Worm (Caenorhabditis elegans) whole organism, L3 larva: ENCODE measurements around the gene C29F9.5.
"Not testable (repeated sequence)": the region's sequence is repeated elsewhere in the genome, so short reads cannot be mapped to it uniquely, and the experiment has no call there.

Source experiments
- R02D3.7 ChIP-seq: fragments of 150-350 bp; optimal IDR thresholded peaks from 2 replicates; lab custom pipeline; 2014; ENCODE audit warnings: missing biosample characterization, missing genetic modification characterization
- aly-2 ChIP-seq: fragments of 150-350 bp; optimal IDR thresholded peaks from 2 replicates; lab custom pipeline; 2014; ENCODE audit warnings: missing biosample characterization, missing genetic modification characterization
- ama-1 ChIP-seq: fragments of 150-350 bp; optimal IDR thresholded peaks from 2 replicates; lab custom pipeline; 2018
- ceh-28 ChIP-seq: fragments of 150-350 bp; optimal IDR thresholded peaks from 2 replicates; lab custom pipeline; 2014; ENCODE audit warnings: missing biosample characterization, missing genetic modification reagents, missing genetic modification characterization
- ceh-9 ChIP-seq: sonication (generic microtip); optimal IDR thresholded peaks from 2 replicates; lab custom pipeline; 2018; ENCODE audit warnings: missing biosample characterization, missing genetic modification characterization
- egl-27 ChIP-seq: sonication (generic microtip); optimal IDR thresholded peaks from 4 replicates; lab custom pipeline; 2017; ENCODE audit warnings: missing biosample characterization, missing genetic modification reagents, missing genetic modification characterization
- elt-2 ChIP-seq: sonication (generic microtip); optimal IDR thresholded peaks from 2 replicates; lab custom pipeline; 2016; ENCODE audit warnings: missing genetic modification reagents, mild to moderate bottlenecking, missing genetic modification characterization, missing compliant biosample characterization
- elt-3 ChIP-seq, 3 experiments: fragments of 150-350 bp in 1 of 3; sonication (generic microtip) in 2 of 3; optimal IDR thresholded peaks; 2 replicates in 2 of 3; 4 replicates in 1 of 3; lab custom pipeline; 2014 to 2017; ENCODE audit warnings: missing biosample characterization in 3 of 3, missing genetic modification characterization in 3 of 3
- hmg-11 ChIP-seq: sonication (generic microtip); optimal IDR thresholded peaks from 2 replicates; lab custom pipeline; 2016; ENCODE audit warnings: missing genetic modification characterization, missing compliant biosample characterization
- jun-1 ChIP-seq: fragments of 150-350 bp; optimal IDR thresholded peaks from 2 replicates; lab custom pipeline; 2014; ENCODE audit warnings: missing biosample characterization, missing genetic modification reagents, missing genetic modification characterization
- lin-15B ChIP-seq: fragments of 150-350 bp; optimal IDR thresholded peaks from 2 replicates; lab custom pipeline; 2014; ENCODE audit warnings: missing biosample characterization, missing genetic modification characterization
- lin-39 ChIP-seq: fragments of 150-350 bp; optimal IDR thresholded peaks from 2 replicates; lab custom pipeline; 2018; ENCODE audit warnings: missing biosample characterization, missing genetic modification reagents, missing genetic modification characterization
- mdl-1 ChIP-seq: fragments of 150-350 bp; optimal IDR thresholded peaks from 2 replicates; lab custom pipeline; 2014; ENCODE audit warnings: missing biosample characterization, missing genetic modification characterization
- mml-1 ChIP-seq: fragments of 150-350 bp; sonication (generic microtip); optimal IDR thresholded peaks from 3 replicates; lab custom pipeline; 2014; ENCODE audit warnings: missing biosample characterization, missing genetic modification characterization
- nfya-1 ChIP-seq: sonication (generic microtip); optimal IDR thresholded peaks from 2 replicates; lab custom pipeline; 2017; ENCODE audit warnings: missing genetic modification characterization, mild to moderate bottlenecking, missing compliant biosample characterization, antibody characterized with exemption, moderate library complexity; ENCODE audit not compliant: insufficient read depth
- nhr-11 ChIP-seq: fragments of 150-350 bp; optimal IDR thresholded peaks from 2 replicates; lab custom pipeline; 2014; ENCODE audit warnings: missing biosample characterization, missing genetic modification characterization
- nhr-12 ChIP-seq: fragments of 150-350 bp; optimal IDR thresholded peaks from 2 replicates; lab custom pipeline; 2014; ENCODE audit warnings: missing biosample characterization, missing genetic modification characterization
- nhr-23 ChIP-seq: fragments of 150-350 bp; optimal IDR thresholded peaks from 2 replicates; lab custom pipeline; 2014; ENCODE audit warnings: missing biosample characterization, missing genetic modification reagents, missing genetic modification characterization
- nhr-237 ChIP-seq: fragments of 150-350 bp; optimal IDR thresholded peaks from 2 replicates; lab custom pipeline; 2014; ENCODE audit warnings: missing biosample characterization, missing genetic modification characterization
- nhr-77 ChIP-seq: fragments of 150-350 bp; optimal IDR thresholded peaks from 2 replicates; lab custom pipeline; 2014; ENCODE audit warnings: missing biosample characterization, missing genetic modification characterization
- pha-4 ChIP-seq: fragments of 150-350 bp; optimal IDR thresholded peaks from 2 replicates; lab custom pipeline; 2014; ENCODE audit warnings: missing biosample characterization, missing genetic modification reagents, missing genetic modification characterization
- sea-2 ChIP-seq: fragments of 150-350 bp; sonication (generic microtip); optimal IDR thresholded peaks from 4 replicates; lab custom pipeline; 2014; ENCODE audit warnings: missing biosample characterization, missing genetic modification reagents, missing genetic modification characterization
- snpc-4 ChIP-seq: fragments of 150-350 bp; optimal IDR thresholded peaks from 2 replicates; lab custom pipeline; 2014; ENCODE audit warnings: missing biosample characterization, missing genetic modification characterization

The C29F9.5 gene

DNA sequence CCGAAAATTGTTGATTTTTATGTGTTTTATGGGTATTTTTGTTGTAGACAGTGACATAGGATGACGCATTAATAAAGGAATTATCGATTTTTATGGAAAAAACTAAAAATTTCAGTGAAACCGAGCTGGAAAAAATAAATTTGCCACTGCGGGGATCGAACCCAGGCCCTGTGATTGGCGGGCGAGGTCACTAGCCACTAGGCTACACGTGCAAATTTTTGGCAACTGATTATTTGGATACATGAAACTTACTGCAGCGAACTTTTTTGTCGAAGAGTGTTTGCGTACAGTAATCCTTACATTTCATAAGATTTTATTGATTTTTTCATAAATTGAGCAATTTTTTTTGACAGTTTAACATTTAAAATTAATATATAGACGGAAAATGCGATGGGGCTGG, 28.2 kb upstream of the C29F9.5 start (continued):
- no peak for TF ChIP-seq nhr-237 (tag; lab: Kevin White, UChicago)

DNA sequence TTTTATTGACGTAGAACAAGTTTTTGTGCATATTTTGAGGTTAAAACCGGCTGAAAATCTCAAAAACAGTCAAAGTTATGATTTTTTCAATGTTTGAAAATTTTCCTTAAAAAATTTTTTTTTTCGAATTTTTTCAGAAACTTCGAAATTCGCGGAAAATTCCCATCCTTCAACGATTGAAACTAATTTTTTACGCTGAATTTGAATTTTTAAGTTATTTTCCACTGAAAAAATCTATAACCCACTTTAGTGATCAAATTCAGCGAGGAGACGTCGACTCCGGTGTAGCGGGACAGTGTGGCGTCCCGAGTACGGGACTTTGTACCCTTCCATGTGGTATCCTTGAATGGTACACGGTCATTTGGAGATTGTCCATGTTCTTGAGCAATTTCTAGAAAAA, 25.1 kb upstream of the C29F9.5 start:
- TF ChIP-seq ceh-28 (tag; lab: Kevin White, UChicago): no peak
- TF ChIP-seq ceh-9 (tag; lab: Kevin White, UChicago): no peak
- no peak for TF ChIP-seq mml-1 (tag; lab: Kevin White, UChicago)
- no peak for TF ChIP-seq nhr-12 (tag; lab: Kevin White, UChicago)
- no peak for TF ChIP-seq egl-27 (tag; lab: Kevin White, UChicago)

- TF ChIP-seq elt-2 (tag; lab: Kevin White, UChicago) (peak; percentile 1), nhr-23 (tag; lab: Kevin White, UChicago) (peak; percentile 1), jun-1 (tag; lab: Kevin White, UChicago) (no peak), pha-4 (tag; lab: Kevin White, UChicago) (peak; percentile 77), hmg-11 (tag; lab: Kevin White, UChicago) (peak; percentile 77), nfya-1 (peak; percentile 33), nhr-77 (tag; lab: Kevin White, UChicago) (no peak), nhr-237 (tag; lab: Kevin White, UChicago) (no peak), nhr-12 (tag; lab: Kevin White, UChicago) (no peak), aly-2 (tag; lab: Kevin White, UChicago) (no peak), ama-1 (lab: Kevin White, UChicago) (no peak), egl-27 (tag; lab: Kevin White, UChicago) (no peak)
Observed at ce11 chrIII:94759-95330, 22.5 kb upstream of the C29F9.5 start, which contains the start of gene pat-4. pat-4 (minus strand) TSS chrIII:94809.

- TF ChIP-seq elt-2 (tag; lab: Kevin White, UChicago): peak; percentile 12
- TF ChIP-seq nfya-1: peak; percentile 46
- peak; percentile 13 for TF ChIP-seq R02D3.7
- TF ChIP-seq ceh-28 (tag; lab: Kevin White, UChicago): peak; percentile 58
- no peak for TF ChIP-seq sea-2
Observed at ce11 chrIII:96196-96595, 21.1 kb upstream of the C29F9.5 start.

DNA sequence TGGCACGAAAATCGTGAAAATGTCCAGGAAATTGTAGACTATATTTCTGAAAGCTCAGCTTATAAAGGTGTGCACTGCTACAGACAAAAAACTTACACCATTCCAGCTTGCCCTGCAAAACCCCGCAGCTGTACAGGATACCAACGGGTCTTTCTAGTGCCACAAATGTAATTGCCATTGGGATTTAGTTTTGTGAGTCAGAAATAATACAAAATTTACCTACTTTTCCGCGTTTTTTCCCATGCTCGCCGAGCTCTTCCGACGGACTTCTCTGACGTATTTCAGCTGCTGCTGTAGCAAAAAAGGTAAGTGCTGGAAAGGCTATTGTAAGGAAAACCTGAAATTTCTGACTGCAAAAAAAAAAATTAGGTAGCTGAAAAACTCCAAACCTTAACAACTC, 20.3 kb upstream of the C29F9.5 start, which contains the start of gene C29F9.8:
Gene C29F9.8, minus strand, starts transcription at position 101 of the 400 bp plus-strand sequence.
- not testable (repeated sequence) for TF ChIP-seq elt-3 (tag; optimal IDR thresholded peaks at IDR 0.05; lab: Kevin White, UChicago); nhr-11 (tag; lab: Kevin White, UChicago); snpc-4 (tag; lab: Kevin White, UChicago)
- TF ChIP-seq, all 47 proteins: peak for 0; not testable (repeated sequence) for 47

- TF ChIP-seq pha-4, mdl-1, lin-39 (tag; lab: Kevin White, UChicago): not testable (repeated sequence)
Observed at ce11 chrIII:98822-99221, 18.5 kb upstream of the C29F9.5 start, which contains the start of gene C29F9.9. C29F9.9 (minus strand) TSS chrIII:98922.

- no peak for TF ChIP-seq lin-15B (tag; lab: Kevin White, UChicago)
- TF ChIP-seq ceh-9 (tag; lab: Kevin White, UChicago): no peak
- TF ChIP-seq, all 47 proteins: peak for 0
Observed at ce11 chrIII:114603-115002, 2.7 kb upstream of the C29F9.5 start, which contains the start of gene C29F9.6. C29F9.6 (plus strand) TSS chrIII:114903.

DNA sequence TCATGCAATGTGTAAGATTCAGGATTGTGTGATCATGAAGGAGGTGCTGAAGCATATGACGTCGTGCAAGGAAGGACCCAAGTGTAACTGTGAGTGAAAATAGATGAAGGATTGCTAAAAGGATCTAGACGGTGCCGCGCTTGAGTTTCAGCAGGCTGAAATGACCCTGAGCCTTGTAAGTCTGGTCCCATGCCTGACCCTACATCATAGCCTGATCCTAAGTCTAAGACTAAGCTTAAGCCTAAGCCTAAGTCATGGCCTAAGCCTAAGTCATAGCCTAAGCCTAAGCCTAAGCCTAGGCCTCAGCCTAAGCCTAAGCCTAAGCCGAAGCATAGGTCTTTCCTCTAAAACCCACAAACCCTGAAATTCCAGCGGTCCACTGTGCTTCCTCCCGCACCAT, 547 bp downstream of the C29F9.5 start:
- TF ChIP-seq egl-27 (tag; lab: Kevin White, UChicago) (no peak), jun-1 (tag; lab: Kevin White, UChicago) (no peak), ama-1 (lab: Kevin White, UChicago) (no peak), lin-15B (tag; lab: Kevin White, UChicago) (no peak), aly-2 (tag; lab: Kevin White, UChicago) (no peak)
- TF ChIP-seq, all 47 proteins: peak for 0
